Fruit fly (Drosophila melanogaster): ENCODE data around the gene CG31368.
A peak's percentile ranks its signal among the peaks of the same experiment; 100 is the strongest.

The CG31368 gene

dm6 chr3R:11887114-11888037 lies 4.8 kb downstream of the CG31368 start, which contains the start of gene mthl5 (continued):
- TF ChIP-seq N (GFP tag; optimal IDR thresholded peaks at IDR 0.05), result no peak
- no peak for TF ChIP-seq CrebA (GFP tag; optimal IDR thresholded peaks at IDR 0.05; ENCODE audit: borderline replicate concordance)
- TF ChIP-seq dmrt93B (GFP tag; optimal IDR thresholded peaks at IDR 0.05), result peak; percentile 84
- peak; percentile 88 for TF ChIP-seq psq (GFP tag; optimal IDR thresholded peaks at IDR 0.05)
- TF ChIP-seq foxo (GFP tag; optimal IDR thresholded peaks at IDR 0.05), result peak in 1 of 2 experiments; percentile 92
- peak; percentile 94 for TF ChIP-seq h (GFP tag; optimal IDR thresholded peaks at IDR 0.05)
- peak; percentile 93 for TF ChIP-seq ey (GFP tag; optimal IDR thresholded peaks at IDR 0.05)

- TF ChIP-seq Rel (GFP tag; optimal IDR thresholded peaks at IDR 0.05) (no peak), Rel (tag; optimal IDR thresholded peaks at IDR 0.05) (no peak), pan (optimal IDR thresholded peaks at IDR 0.05) (no peak), woc (GFP tag; optimal IDR thresholded peaks at IDR 0.05) (peak; percentile 81), N (GFP tag; optimal IDR thresholded peaks at IDR 0.05) (no peak), lola (GFP tag; optimal IDR thresholded peaks at IDR 0.05) (no peak), brk (GFP tag; optimal IDR thresholded peaks at IDR 0.05) (no peak), h (GFP tag; optimal IDR thresholded peaks at IDR 0.05) (peak; percentile 63), fru (GFP tag; optimal IDR thresholded peaks at IDR 0.05) (peak; percentile 46), dmrt93B (GFP tag; optimal IDR thresholded peaks at IDR 0.05) (peak; percentile 23), Mio (GFP tag; optimal IDR thresholded peaks at IDR 0.05) (no peak), HLH106 (tag; optimal IDR thresholded peaks at IDR 0.05) (peak; percentile 36), OdsH (GFP tag; optimal IDR thresholded peaks at IDR 0.05) (peak; percentile 23), Hr78 (GFP tag; optimal IDR thresholded peaks at IDR 0.05) (no peak), br (GFP tag; optimal IDR thresholded peaks at IDR 0.05) (peak; percentile 34), Abd-B (GFP tag; optimal IDR thresholded peaks at IDR 0.05) (no peak), Jra (GFP tag; optimal IDR thresholded peaks at IDR 0.05) (no peak), dl (GFP tag; optimal IDR thresholded peaks at IDR 0.05; ENCODE audit: insufficient read depth in 1 of 2, partially characterized antibody in 2 of 2) (peak; percentile 60 to 65), CG32264 (GFP tag; optimal IDR thresholded peaks at IDR 0.05) (no peak), Hnf4 (GFP tag; optimal IDR thresholded peaks at IDR 0.05) (no peak), jim (GFP tag; optimal IDR thresholded peaks at IDR 0.05) (no peak), Myc (optimal IDR thresholded peaks at IDR 0.05) (no peak), Hr83 (GFP tag; optimal IDR thresholded peaks at IDR 0.05; ENCODE audit: poor library complexity, severe bottlenecking) (no peak), Sp1 (GFP tag; optimal IDR thresholded peaks at IDR 0.05) (no peak), CrebA (GFP tag; optimal IDR thresholded peaks at IDR 0.05; ENCODE audit: borderline replicate concordance) (peak; percentile 61), ey (GFP tag; optimal IDR thresholded peaks at IDR 0.05) (peak; percentile 47), GATAd (GFP tag; optimal IDR thresholded peaks at IDR 0.05) (no peak), tai (GFP tag; optimal IDR thresholded peaks at IDR 0.05) (no peak), foxo (GFP tag; optimal IDR thresholded peaks at IDR 0.05) (peak in 1 of 2 experiments; percentile 64), psq (GFP tag; optimal IDR thresholded peaks at IDR 0.05) (no peak), Dif (GFP tag; optimal IDR thresholded peaks at IDR 0.05; ENCODE audit: partially characterized antibody) (peak; percentile 79), CG9705 (GFP tag; optimal IDR thresholded peaks at IDR 0.05) (no peak), rgr (GFP tag; optimal IDR thresholded peaks at IDR 0.05) (no peak), dsf (GFP tag; optimal IDR thresholded peaks at IDR 0.05; ENCODE audit: borderline replicate concordance) (no peak), sage (GFP tag; optimal IDR thresholded peaks at IDR 0.05) (peak; percentile 60), usp (GFP tag; optimal IDR thresholded peaks at IDR 0.05) (no peak), Vsx2 (GFP tag; optimal IDR thresholded peaks at IDR 0.05; ENCODE audit: partially characterized antibody) (peak; percentile 94), sv (GFP tag; optimal IDR thresholded peaks at IDR 0.05) (no peak), Dfd (GFP tag; optimal IDR thresholded peaks at IDR 0.05) (no peak)
Observed at dm6 chr3R:11888038-11888567, 5.5 kb downstream of the CG31368 start.
